Worm (Caenorhabditis elegans) whole organism, L3 larva: Measurements from ENCODE around the gene suds-3.
A peak's percentile ranks its signal among the peaks of the same experiment; 100 is the strongest.

Experiments used
- ama-1 ChIP-seq: fragments of 150-350 bp; optimal IDR thresholded peaks from 2 replicates; lab custom pipeline; 2018
- daf-12 ChIP-seq: fragments of 150-350 bp; optimal IDR thresholded peaks from 2 replicates; lab custom pipeline; 2014; ENCODE audit warnings: missing biosample characterization, missing genetic modification reagents, missing genetic modification characterization
- elt-3 ChIP-seq, 3 experiments: fragments of 150-350 bp in 1 of 3; sonication (generic microtip) in 2 of 3; optimal IDR thresholded peaks; 2 replicates in 2 of 3; 4 replicates in 1 of 3; lab custom pipeline; 2014 to 2017; ENCODE audit warnings: missing biosample characterization in 3 of 3, missing genetic modification characterization in 3 of 3
- fos-1 ChIP-seq: fragments of 150-350 bp; optimal IDR thresholded peaks from 2 replicates; lab custom pipeline; 2014; ENCODE audit warnings: missing biosample characterization, missing genetic modification characterization
- lsy-12 ChIP-seq: sonication (generic microtip); optimal IDR thresholded peaks from 2 replicates; lab custom pipeline; 2016; ENCODE audit warnings: mild to moderate bottlenecking, missing genetic modification characterization, missing compliant biosample characterization
- nhr-11 ChIP-seq: fragments of 150-350 bp; optimal IDR thresholded peaks from 2 replicates; lab custom pipeline; 2014; ENCODE audit warnings: missing biosample characterization, missing genetic modification characterization
- nhr-28 ChIP-seq: fragments of 150-350 bp; optimal IDR thresholded peaks from 2 replicates; lab custom pipeline; 2014; ENCODE audit warnings: missing biosample characterization, missing genetic modification characterization
- nhr-67 ChIP-seq: fragments of 150-350 bp; optimal IDR thresholded peaks from 2 replicates; lab custom pipeline; 2014; ENCODE audit warnings: missing biosample characterization, missing genetic modification characterization
- nhr-76 ChIP-seq: fragments of 150-350 bp; sonication (generic microtip); optimal IDR thresholded peaks from 5 replicates; lab custom pipeline; 2014; ENCODE audit warnings: missing biosample characterization, missing genetic modification characterization
- sea-2 ChIP-seq: fragments of 150-350 bp; sonication (generic microtip); optimal IDR thresholded peaks from 4 replicates; lab custom pipeline; 2014; ENCODE audit warnings: missing biosample characterization, missing genetic modification reagents, missing genetic modification characterization
- snpc-4 ChIP-seq: fragments of 150-350 bp; optimal IDR thresholded peaks from 2 replicates; lab custom pipeline; 2014; ENCODE audit warnings: missing biosample characterization, missing genetic modification characterization

ce11 chrV:9978425-9978824, 47.6 kb downstream of the suds-3 start:
- TF ChIP-seq sea-2: no peak
- TF ChIP-seq nhr-76 (tag; lab: Kevin White, UChicago): no peak
- no peak for TF ChIP-seq fos-1 (tag; lab: Kevin White, UChicago)
- no peak for TF ChIP-seq lsy-12 (tag; lab: Kevin White, UChicago)
- no peak for TF ChIP-seq elt-3 (tag; optimal IDR thresholded peaks at IDR 0.05; lab: Kevin White, UChicago)
- TF ChIP-seq ama-1 (lab: Kevin White, UChicago): no peak
- TF ChIP-seq nhr-11 (tag; lab: Kevin White, UChicago): no peak
- TF ChIP-seq daf-12 (tag; lab: Kevin White, UChicago): no peak
- peak; percentile 5 for TF ChIP-seq snpc-4 (tag; lab: Kevin White, UChicago)
- TF ChIP-seq nhr-67 (tag; lab: Kevin White, UChicago): no peak
- no peak for TF ChIP-seq nhr-28 (tag; lab: Kevin White, UChicago)
